Fruit fly (Drosophila melanogaster) whole organism, wandering third instar larva: ENCODE measurements around the gene slp2.

Experiments
- Abd-B ChIP-seq: fragments of >200 bp; optimal IDR thresholded peaks from 2 replicates; lab custom pipeline; 2017; ENCODE audit warnings: missing biosample characterization, missing genetic modification characterization
- CG32264 ChIP-seq: fragments of 200-800 bp; sonication (Bioruptor generic); optimal IDR thresholded peaks from 2 replicates; lab custom pipeline; 2016; ENCODE audit warnings: missing biosample characterization, missing genetic modification characterization
- CG9705 ChIP-seq: fragments of 200-800 bp; sonication (Bioruptor generic); optimal IDR thresholded peaks from 2 replicates; lab custom pipeline; 2018; ENCODE audit warnings: missing biosample characterization, mild to moderate bottlenecking, missing genetic modification characterization
- CrebA ChIP-seq: fragments of 200-800 bp; sonication (Bioruptor generic); optimal IDR thresholded peaks from 2 replicates; lab custom pipeline; 2016; ENCODE audit warnings: missing biosample characterization, mild to moderate bottlenecking, missing genetic modification characterization, borderline replicate concordance
- Dfd ChIP-seq: fragments of >200 bp; optimal IDR thresholded peaks from 2 replicates; lab custom pipeline; 2017; ENCODE audit warnings: missing biosample characterization, missing genetic modification characterization
- Dif ChIP-seq: fragments of 200-275, 200-300 bp; sonication (Bioruptor generic); optimal IDR thresholded peaks from 2 replicates; lab custom pipeline; 2018; ENCODE audit warnings: missing biosample characterization, missing genetic modification characterization; ENCODE audit not compliant: partially characterized antibody
- GATAd ChIP-seq: sonication (Bioruptor generic); optimal IDR thresholded peaks from 2 replicates; lab custom pipeline; 2016; ENCODE audit warnings: missing biosample characterization, missing genetic modification characterization
- HLH106 ChIP-seq: fragments of 200-800 bp; optimal IDR thresholded peaks from 3 replicates; lab custom pipeline; 2019; ENCODE audit warnings: missing biosample characterization, mild to moderate bottlenecking, missing genetic modification characterization, moderate library complexity
- Hnf4 ChIP-seq: fragments of 200-800 bp; sonication (Bioruptor generic); optimal IDR thresholded peaks from 2 replicates; lab custom pipeline; 2016; ENCODE audit warnings: missing biosample characterization, mild to moderate bottlenecking, missing genetic modification characterization
- Hr78 ChIP-seq: fragments of >200 bp; optimal IDR thresholded peaks from 2 replicates; lab custom pipeline; 2017; ENCODE audit warnings: missing biosample characterization, missing genetic modification characterization
- Hr83 ChIP-seq: fragments of 200-300 bp; sonication (Bioruptor generic); optimal IDR thresholded peaks from 2 replicates; lab custom pipeline; 2016; ENCODE audit warnings: missing biosample characterization, mild to moderate bottlenecking, missing genetic modification characterization, moderate library complexity; ENCODE audit not compliant: poor library complexity, severe bottlenecking
- Jra ChIP-seq: sonication (Bioruptor generic); optimal IDR thresholded peaks from 2 replicates; lab custom pipeline; 2016; ENCODE audit warnings: missing biosample characterization, missing genetic modification characterization
- Mio ChIP-seq: sonication (Bioruptor generic); optimal IDR thresholded peaks from 2 replicates; lab custom pipeline; 2016; ENCODE audit warnings: missing biosample characterization, missing genetic modification characterization
- Myc ChIP-seq: fragments of >200 bp; optimal IDR thresholded peaks from 2 replicates; lab custom pipeline; 2017
- N ChIP-seq: fragments of >200 bp; optimal IDR thresholded peaks from 2 replicates; lab custom pipeline; 2018; ENCODE audit warnings: missing biosample characterization, missing external identifiers, missing genetic modification characterization
- OdsH ChIP-seq: fragments of 200-800 bp; sonication (Bioruptor generic); optimal IDR thresholded peaks from 2 replicates; lab custom pipeline; 2016; ENCODE audit warnings: missing biosample characterization, mild to moderate bottlenecking, missing genetic modification characterization
- Rel ChIP-seq, 2 experiments: fragments of 200-800 bp; sonication (Bioruptor generic) in 1 of 2; optimal IDR thresholded peaks; 2 replicates in 1 of 2; 3 replicates in 1 of 2; lab custom pipeline; 2016 to 2019; ENCODE audit warnings: mild to moderate bottlenecking in 2 of 2, missing biosample characterization in 2 of 2, missing genetic modification characterization in 2 of 2, moderate library complexity in 1 of 2
- Sp1 ChIP-seq: fragments of 200-800 bp; sonication (Bioruptor generic); optimal IDR thresholded peaks from 3 replicates; lab custom pipeline; 2019; ENCODE audit warnings: missing biosample characterization, mild to moderate bottlenecking, missing genetic modification characterization, moderate library complexity
- Vsx2 ChIP-seq: fragments of 200-300, 225-300 bp; sonication (Bioruptor generic); optimal IDR thresholded peaks from 2 replicates; lab custom pipeline; 2018; ENCODE audit warnings: missing biosample characterization, missing genetic modification characterization; ENCODE audit not compliant: partially characterized antibody
- br ChIP-seq: fragments of 200-800 bp; sonication (Bioruptor generic); optimal IDR thresholded peaks from 2 replicates; lab custom pipeline; 2016; ENCODE audit warnings: missing biosample characterization, missing genetic modification characterization
- brk ChIP-seq: fragments of 200-800 bp; sonication (Bioruptor generic); optimal IDR thresholded peaks from 2 replicates; lab custom pipeline; 2016; ENCODE audit warnings: missing biosample characterization, mild to moderate bottlenecking, missing genetic modification characterization
- dl ChIP-seq, 2 experiments: fragments of 175-275, 200-275 bp in 1 of 2; fragments of 200-275 bp in 1 of 2; sonication (Bioruptor generic); optimal IDR thresholded peaks; lab custom pipeline; 2018; ENCODE audit warnings: mild to moderate bottlenecking in 2 of 2, missing biosample characterization in 2 of 2, missing genetic modification characterization in 2 of 2, moderate library complexity in 2 of 2; ENCODE audit not compliant: partially characterized antibody in 2 of 2, insufficient read depth in 1 of 2
- dmrt93B ChIP-seq: fragments of 200-800 bp; sonication (Bioruptor generic); optimal IDR thresholded peaks from 2 replicates; lab custom pipeline; 2018; ENCODE audit warnings: missing biosample characterization, mild to moderate bottlenecking, missing genetic modification characterization
- dsf ChIP-seq: sonication (Bioruptor generic); optimal IDR thresholded peaks from 2 replicates; lab custom pipeline; 2016; ENCODE audit warnings: missing biosample characterization, missing genetic modification characterization, borderline replicate concordance
- ey ChIP-seq: fragments of 200-800 bp; sonication (Bioruptor generic); optimal IDR thresholded peaks from 2 replicates; lab custom pipeline; 2016; ENCODE audit warnings: missing biosample characterization, missing genetic modification characterization
- foxo ChIP-seq, 2 experiments: fragments of 200-800 bp; sonication (Bioruptor generic); optimal IDR thresholded peaks; 2 replicates in 1 of 2; 3 replicates in 1 of 2; lab custom pipeline; 2016 to 2017; ENCODE audit warnings: missing biosample characterization in 2 of 2, missing genetic modification characterization in 2 of 2
- fru ChIP-seq: fragments of 200-800 bp; sonication (Bioruptor generic); optimal IDR thresholded peaks from 3 replicates; lab custom pipeline; 2016; ENCODE audit warnings: missing biosample characterization, mild to moderate bottlenecking, missing genetic modification characterization
- h ChIP-seq: fragments of 200-800 bp; sonication (Bioruptor generic); optimal IDR thresholded peaks from 3 replicates; lab custom pipeline; 2016; ENCODE audit warnings: missing biosample characterization, mild to moderate bottlenecking, missing genetic modification characterization
- jim ChIP-seq: fragments of 175-275, 200-325 bp; sonication (Bioruptor generic); optimal IDR thresholded peaks from 2 replicates; lab custom pipeline; 2016; ENCODE audit warnings: missing biosample characterization, mild to moderate bottlenecking, missing genetic modification characterization
- lola ChIP-seq: fragments of >200 bp; optimal IDR thresholded peaks from 2 replicates; lab custom pipeline; 2017; ENCODE audit warnings: missing biosample characterization, missing genetic modification characterization
- pan ChIP-seq: fragments of >200 bp; optimal IDR thresholded peaks from 2 replicates; lab custom pipeline; 2017
- psq ChIP-seq: fragments of 200-800 bp; sonication (Bioruptor generic); optimal IDR thresholded peaks from 3 replicates; lab custom pipeline; 2017; ENCODE audit warnings: missing biosample characterization, mild to moderate bottlenecking, missing genetic modification characterization, moderate library complexity
- rgr ChIP-seq: fragments of 200-800 bp; sonication (Bioruptor generic); optimal IDR thresholded peaks from 3 replicates; lab custom pipeline; 2016; ENCODE audit warnings: missing biosample characterization, mild to moderate bottlenecking, missing genetic modification characterization
- sage ChIP-seq: fragments of 200-800 bp; sonication (Bioruptor generic); optimal IDR thresholded peaks from 2 replicates; lab custom pipeline; 2016; ENCODE audit warnings: missing biosample characterization, mild to moderate bottlenecking, missing genetic modification characterization
- sv ChIP-seq: fragments of 200-800 bp; sonication (Bioruptor generic); optimal IDR thresholded peaks from 3 replicates; lab custom pipeline; 2016; ENCODE audit warnings: missing biosample characterization, missing genetic modification characterization
- tai ChIP-seq: sonication (Bioruptor generic); optimal IDR thresholded peaks from 2 replicates; lab custom pipeline; 2016; ENCODE audit warnings: missing biosample characterization, missing genetic modification characterization
- usp ChIP-seq: fragments of >200 bp; optimal IDR thresholded peaks from 2 replicates; lab custom pipeline; 2017; ENCODE audit warnings: missing biosample characterization, missing genetic modification characterization
- woc ChIP-seq: sonication (Bioruptor generic); optimal IDR thresholded peaks from 2 replicates; lab custom pipeline; 2016; ENCODE audit warnings: missing biosample characterization, mild to moderate bottlenecking, missing genetic modification characterization

The slp2 gene

dm6 chr2L:3836440-3836890 lies at the start of gene slp2:
TSS of gene slp2 (plus strand) at chr2L:3836840.
- no peak for TF ChIP-seq Dfd (GFP tag; lab: Kevin White, UChicago)
- TF ChIP-seq fru = no peak
- no peak for TF ChIP-seq jim (GFP tag; lab: Kevin White, UChicago)
- TF ChIP-seq usp = no peak
- TF ChIP-seq dl (GFP tag; optimal IDR thresholded peaks at IDR 0.05; lab: Kevin White, UChicago; ENCODE audit: insufficient read depth in 1 of 2, partially characterized antibody in 2 of 2) = no peak
- TF ChIP-seq Hr78 (GFP tag; lab: Kevin White, UChicago) = no peak
- TF ChIP-seq lola (GFP tag; lab: Kevin White, UChicago) = no peak
- TF ChIP-seq Hnf4 = no peak
- no peak for TF ChIP-seq OdsH (GFP tag; lab: Kevin White, UChicago)
- TF ChIP-seq woc (GFP tag; lab: Kevin White, UChicago) = no peak
- no peak for TF ChIP-seq GATAd (GFP tag; lab: Kevin White, UChicago)
- TF ChIP-seq Hr83 (GFP tag; lab: Kevin White, UChicago) = no peak

dm6 chr2L:3787028-3787427 lies 49.6 kb upstream of the slp2 start, which contains the start of gene bark:
TSS of gene bark (plus strand) at chr2L:3787167.
- TF ChIP-seq Abd-B (GFP tag; lab: Kevin White, UChicago) (no peak), lola (GFP tag; lab: Kevin White, UChicago) (no peak), Rel (GFP tag; optimal IDR thresholded peaks at IDR 0.05; lab: Kevin White, UChicago) (peak; percentile 50), Rel (tag; optimal IDR thresholded peaks at IDR 0.05; lab: Kevin White, UChicago) (peak; percentile 84), h (peak; percentile 66), CrebA (GFP tag; lab: Kevin White, UChicago) (peak; percentile 76), Dif (GFP tag; lab: Kevin White, UChicago) (peak; percentile 99), CG32264 (GFP tag; lab: Kevin White, UChicago) (no peak), Sp1 (GFP tag; lab: Kevin White, UChicago) (peak; percentile 46), N (no peak), psq (peak; percentile 32), dsf (GFP tag; lab: Kevin White, UChicago) (no peak), foxo (GFP tag; optimal IDR thresholded peaks at IDR 0.05; lab: Kevin White, UChicago) (peak; percentile 30 to 77), OdsH (GFP tag; lab: Kevin White, UChicago) (peak; percentile 43), Mio (GFP tag; lab: Kevin White, UChicago) (no peak), fru (peak; percentile 99), Vsx2 (GFP tag; lab: Kevin White, UChicago) (peak; percentile 94), Hr78 (GFP tag; lab: Kevin White, UChicago) (no peak), CG9705 (no peak), ey (GFP tag; lab: Kevin White, UChicago) (no peak), sv (GFP tag; lab: Kevin White, UChicago) (no peak), sage (no peak), Jra (GFP tag; lab: Kevin White, UChicago) (peak; percentile 51), Hnf4 (peak; percentile 55), br (peak; percentile 67), jim (GFP tag; lab: Kevin White, UChicago) (peak; percentile 53), rgr (GFP tag; lab: Kevin White, UChicago) (peak; percentile 49), woc (GFP tag; lab: Kevin White, UChicago) (no peak), pan (lab: Kevin White, UChicago) (no peak), Hr83 (GFP tag; lab: Kevin White, UChicago) (peak; percentile 86), tai (GFP tag; lab: Kevin White, UChicago) (no peak), HLH106 (tag; lab: Kevin White, UChicago) (no peak), GATAd (GFP tag; lab: Kevin White, UChicago) (no peak), Myc (lab: Kevin White, UChicago) (no peak), dmrt93B (GFP tag; lab: Kevin White, UChicago) (no peak), usp (no peak), dl (GFP tag; optimal IDR thresholded peaks at IDR 0.05; lab: Kevin White, UChicago; ENCODE audit: insufficient read depth in 1 of 2, partially characterized antibody in 2 of 2) (peak; percentile 98), Dfd (GFP tag; lab: Kevin White, UChicago) (no peak), brk (GFP tag; lab: Kevin White, UChicago) (peak; percentile 3)
